Fruit fly (Drosophila melanogaster): ENCODE data around the gene Gyc89Da.

Gene Gyc89Da

dm6 chr3R:16482276-16482675, 9.9 kb downstream of the Gyc89Da start, which contains the start of gene Sdhaf3:
Sdhaf3 (minus strand) TSS chr3R:16482452.
- TF ChIP-seq CG32264 (GFP tag; optimal IDR thresholded peaks at IDR 0.05) (peak; percentile 0), OdsH (GFP tag; optimal IDR thresholded peaks at IDR 0.05) (peak; percentile 3), Myc (optimal IDR thresholded peaks at IDR 0.05) (no peak), jim (GFP tag; optimal IDR thresholded peaks at IDR 0.05) (no peak), sage (GFP tag; optimal IDR thresholded peaks at IDR 0.05) (peak; percentile 38), tai (GFP tag; optimal IDR thresholded peaks at IDR 0.05) (no peak)

dm6 chr3R:16483877-16484417, 11.5 kb downstream of the Gyc89Da start, which contains the start of gene Der-2:
Der-2 (minus strand) TSS chr3R:16484223.
- TF ChIP-seq Hr83 (GFP tag; optimal IDR thresholded peaks at IDR 0.05; ENCODE audit: poor library complexity, severe bottlenecking) (peak; percentile 68), h (GFP tag; optimal IDR thresholded peaks at IDR 0.05) (peak; percentile 12), dl (GFP tag; optimal IDR thresholded peaks at IDR 0.05; ENCODE audit: insufficient read depth in 1 of 2, partially characterized antibody in 2 of 2) (no peak)

- TF ChIP-seq br (GFP tag; optimal IDR thresholded peaks at IDR 0.05) (no peak), GATAd (GFP tag; optimal IDR thresholded peaks at IDR 0.05) (no peak), brk (GFP tag; optimal IDR thresholded peaks at IDR 0.05) (no peak), Rel (GFP tag; optimal IDR thresholded peaks at IDR 0.05) (no peak), Rel (tag; optimal IDR thresholded peaks at IDR 0.05) (no peak), dmrt93B (GFP tag; optimal IDR thresholded peaks at IDR 0.05) (no peak), woc (GFP tag; optimal IDR thresholded peaks at IDR 0.05) (no peak), dl (GFP tag; optimal IDR thresholded peaks at IDR 0.05; ENCODE audit: insufficient read depth in 1 of 2, partially characterized antibody in 2 of 2) (no peak), lola (GFP tag; optimal IDR thresholded peaks at IDR 0.05) (no peak), dsf (GFP tag; optimal IDR thresholded peaks at IDR 0.05; ENCODE audit: borderline replicate concordance) (no peak), CG9705 (GFP tag; optimal IDR thresholded peaks at IDR 0.05) (no peak), Hnf4 (GFP tag; optimal IDR thresholded peaks at IDR 0.05) (no peak), tai (GFP tag; optimal IDR thresholded peaks at IDR 0.05) (no peak), jim (GFP tag; optimal IDR thresholded peaks at IDR 0.05) (no peak), HLH106 (tag; optimal IDR thresholded peaks at IDR 0.05) (no peak), sage (GFP tag; optimal IDR thresholded peaks at IDR 0.05) (no peak), Mio (GFP tag; optimal IDR thresholded peaks at IDR 0.05) (no peak), Hr78 (GFP tag; optimal IDR thresholded peaks at IDR 0.05) (no peak)
Observed at dm6 chr3R:16485487-16486233, 13.3 kb downstream of the Gyc89Da start.

- no peak for TF ChIP-seq Abd-B (GFP tag; optimal IDR thresholded peaks at IDR 0.05)
- no peak for TF ChIP-seq tai (GFP tag; optimal IDR thresholded peaks at IDR 0.05)
- TF ChIP-seq Sp1 (GFP tag; optimal IDR thresholded peaks at IDR 0.05) = no peak
- TF ChIP-seq rgr (GFP tag; optimal IDR thresholded peaks at IDR 0.05) = no peak
- no peak for TF ChIP-seq woc (GFP tag; optimal IDR thresholded peaks at IDR 0.05)
- no peak for TF ChIP-seq sage (GFP tag; optimal IDR thresholded peaks at IDR 0.05)
- TF ChIP-seq dmrt93B (GFP tag; optimal IDR thresholded peaks at IDR 0.05) = no peak
- no peak for TF ChIP-seq Rel (GFP tag; optimal IDR thresholded peaks at IDR 0.05)
- TF ChIP-seq Rel (tag; optimal IDR thresholded peaks at IDR 0.05) = no peak
- TF ChIP-seq Dif (GFP tag; optimal IDR thresholded peaks at IDR 0.05; ENCODE audit: partially characterized antibody) = no peak
- no peak for TF ChIP-seq CG9705 (GFP tag; optimal IDR thresholded peaks at IDR 0.05)
- no peak for TF ChIP-seq h (GFP tag; optimal IDR thresholded peaks at IDR 0.05)
- TF ChIP-seq ey (GFP tag; optimal IDR thresholded peaks at IDR 0.05) = no peak
- TF ChIP-seq Jra (GFP tag; optimal IDR thresholded peaks at IDR 0.05) = no peak
Observed at dm6 chr3R:16495322-16495721, 22.9 kb downstream of the Gyc89Da start, which contains the start of gene Cad89D. Cad89D (minus strand) TSS chr3R:16495422.

dm6 chr3R:16496209-16496608, 23.8 kb downstream of the Gyc89Da start:
- TF ChIP-seq tai (GFP tag; optimal IDR thresholded peaks at IDR 0.05) = no peak
- TF ChIP-seq h (GFP tag; optimal IDR thresholded peaks at IDR 0.05) = peak; percentile 16
